Fruit fly (Drosophila melanogaster): Measurements from ENCODE around the gene pelo.

The pelo gene

dm6 chr2L:9692364-9693348 lies 8.0 kb upstream of the pelo start (continued):
- TF ChIP-seq CG7987 (GFP tag; optimal IDR thresholded peaks at IDR 0.05): no peak
- peak; percentile 89 for TF ChIP-seq row (GFP tag; IDR thresholded peaks at IDR 0.05)
- peak; percentile 66; the same call in 1 of the 3 replicates for TF ChIP-seq CG11456 (GFP tag; IDR thresholded peaks at IDR 0.05)
- peak; percentile 48; the same call in 1 of the 2 replicates for TF ChIP-seq ham (GFP tag; IDR thresholded peaks at IDR 0.05)
- TF ChIP-seq Aef1 (GFP tag; IDR thresholded peaks at IDR 0.05): peak; percentile 88
- peak; percentile 24 for TF ChIP-seq CG12942 (GFP tag; optimal IDR thresholded peaks at IDR 0.05)
- peak; percentile 79 for TF ChIP-seq B-H1 (GFP tag; IDR thresholded peaks at IDR 0.05)
- TF ChIP-seq YL-1 (GFP tag; optimal IDR thresholded peaks at IDR 0.05): no peak
- peak; percentile 61 for TF ChIP-seq Oaz (GFP tag; IDR thresholded peaks at IDR 0.05)
- peak; percentile 78 for TF ChIP-seq vvl (GFP tag; IDR thresholded peaks at IDR 0.05)
- peak; percentile 65; the same call in 2 of the 3 replicates for TF ChIP-seq C15 (GFP tag; IDR thresholded peaks at IDR 0.05)
- peak; percentile 90 for TF ChIP-seq Ptx1 (GFP tag; IDR thresholded peaks at IDR 0.05)
- TF ChIP-seq Mrtf (GFP tag; IDR thresholded peaks at IDR 0.05): peak; percentile 28; the same call in 1 of the 3 replicates
- no peak; the same call in 1 of the 2 replicates for TF ChIP-seq CG16779 (GFP tag; IDR thresholded peaks at IDR 0.05)
- TF ChIP-seq unpg (GFP tag; optimal IDR thresholded peaks at IDR 0.05): peak; percentile 67
- no peak for TF ChIP-seq aop (GFP tag; IDR thresholded peaks at IDR 0.05)
- no peak for TF ChIP-seq Usf (GFP tag; optimal IDR thresholded peaks at IDR 0.05)
- no peak for TF ChIP-seq inv (GFP tag; IDR thresholded peaks at IDR 0.05; ENCODE audit: partially characterized antibody)
- peak; percentile 46 for TF ChIP-seq CG18011 (GFP tag; optimal IDR thresholded peaks at IDR 0.05)
- peak; percentile 28 for TF ChIP-seq Nf-YB (GFP tag; optimal IDR thresholded peaks at IDR 0.05)
- no peak for TF ChIP-seq Atf-2 (GFP tag; optimal IDR thresholded peaks at IDR 0.05)
- peak; percentile 15 for TF ChIP-seq nom (GFP tag; optimal IDR thresholded peaks at IDR 0.05)
- TF ChIP-seq twi (tag; optimal IDR thresholded peaks at IDR 0.05): no peak
- peak; percentile 38 for TF ChIP-seq CG18764 (GFP tag; optimal IDR thresholded peaks at IDR 0.05)
- TF ChIP-seq Elba2 (GFP tag; optimal IDR thresholded peaks at IDR 0.05): no peak
- peak; percentile 32 for TF ChIP-seq slou (GFP tag; optimal IDR thresholded peaks at IDR 0.05)
- no peak for TF ChIP-seq CG1792 (GFP tag; optimal IDR thresholded peaks at IDR 0.05)
- no peak for TF ChIP-seq Atf3 (GFP tag; optimal IDR thresholded peaks at IDR 0.05)
- peak; percentile 63; the same call in 1 of the 2 replicates for TF ChIP-seq rib (GFP tag; IDR thresholded peaks at IDR 0.05)
- TF ChIP-seq CG34422 (GFP tag; IDR thresholded peaks at IDR 0.05): peak; percentile 75; the same call in 2 of the 3 replicates
- peak; percentile 87 for TF ChIP-seq sob (GFP tag; IDR thresholded peaks at IDR 0.05)
- TF ChIP-seq Sox102F (GFP tag; optimal IDR thresholded peaks at IDR 0.05): peak; percentile 63
- TF ChIP-seq CG2129 (GFP tag; IDR thresholded peaks at IDR 0.05; ENCODE audit: partially characterized antibody): no peak
- peak; percentile 58; the same call in 1 of the 2 replicates for TF ChIP-seq MBD-R2 (GFP tag; IDR thresholded peaks at IDR 0.05)
- no peak for TF ChIP-seq Dll (GFP tag; IDR thresholded peaks at IDR 0.05; ENCODE audit: partially characterized antibody)
- TF ChIP-seq CG6254 (GFP tag; optimal IDR thresholded peaks at IDR 0.05): no peak
- no peak for TF ChIP-seq CG15073 (GFP tag; optimal IDR thresholded peaks at IDR 0.05)
- TF ChIP-seq Six4 (GFP tag; optimal IDR thresholded peaks at IDR 0.05): peak; percentile 22
- TF ChIP-seq Awh (GFP tag; IDR thresholded peaks at IDR 0.05): peak; percentile 62
- TF ChIP-seq CG6272 (GFP tag; IDR thresholded peaks at IDR 0.05): peak; percentile 76
- TF ChIP-seq CG10543 (GFP tag; optimal IDR thresholded peaks at IDR 0.05): peak; percentile 26
- peak; percentile 81 for TF ChIP-seq CG14667 (GFP tag; IDR thresholded peaks at IDR 0.05)
- peak; percentile 69 for TF ChIP-seq ci (GFP tag; IDR thresholded peaks at IDR 0.05)
- TF ChIP-seq CG30431 (GFP tag; optimal IDR thresholded peaks at IDR 0.05): no peak
- TF ChIP-seq sug (tag; optimal IDR thresholded peaks at IDR 0.05): peak; percentile 2
- peak; percentile 33; the same call in 2 of the 3 replicates for TF ChIP-seq zfh1 (GFP tag; IDR thresholded peaks at IDR 0.05)
- peak; percentile 50 for TF ChIP-seq Ravus (GFP tag; IDR thresholded peaks at IDR 0.05)
- no peak for TF ChIP-seq sr (GFP tag; IDR thresholded peaks at IDR 0.05)
